Worm (Caenorhabditis elegans): Measurements from ENCODE around the gene cyp-13A1.

Gene cyp-13A1

ce11 chrII:9778495-9778894 lies 3.3 kb downstream of the cyp-13A1 start:
- no peak for TF ChIP-seq mep-1 (tag; optimal IDR thresholded peaks at IDR 0.05)
- TF ChIP-seq unc-62 (GFP tag; optimal IDR thresholded peaks at IDR 0.05 in 1 of 2) = peak in 1 of 2 experiments; percentile 19
- no peak for TF ChIP-seq unc-62 (tag; optimal IDR thresholded peaks at IDR 0.05)
- peak; percentile 9 for TF ChIP-seq aha-1 (tag)
- TF ChIP-seq Y48G9A.11 (GFP tag; IDR thresholded peaks at IDR 0.05) = no peak
- no peak for TF ChIP-seq jun-1 (tag; optimal IDR thresholded peaks at IDR 0.05)
- no peak for TF ChIP-seq mxl-3 (GFP tag; optimal IDR thresholded peaks at IDR 0.05)

ce11 chrII:9775790-9776189 lies 6.0 kb downstream of the cyp-13A1 start, which contains the start of gene T10B9.9:
Gene T10B9.9, minus strand, starts transcription at chrII:9775890.
- TF ChIP-seq fos-1 (tag; optimal IDR thresholded peaks at IDR 0.05) (no peak), T26A8.4 (GFP tag; IDR thresholded peaks at IDR 0.05) (no peak), ama-1 (optimal IDR thresholded peaks at IDR 0.05) (no peak), pha-4 (GFP tag; IDR thresholded peaks at IDR 0.05) (no peak), pha-4 (tag; optimal IDR thresholded peaks at IDR 0.05) (no peak), dmd-8 (GFP tag; IDR thresholded peaks at IDR 0.05) (no peak), arid-1 (GFP tag; conservative IDR thresholded peaks at IDR 0.05) (no peak), dmd-9 (GFP tag; IDR thresholded peaks at IDR 0.05) (no peak), spr-3 (GFP tag; optimal IDR thresholded peaks at IDR 0.05) (no peak), Y5F2A.4 (GFP tag; optimal IDR thresholded peaks at IDR 0.05) (no peak), nhr-77 (tag; optimal IDR thresholded peaks at IDR 0.05) (no peak), F49E8.2 (tag; optimal IDR thresholded peaks at IDR 0.05; ENCODE audit: borderline replicate concordance) (no peak), zip-2 (tag; optimal IDR thresholded peaks at IDR 0.05) (no peak), ZK337.2 (GFP tag; IDR thresholded peaks at IDR 0.05) (no peak), ces-1 (GFP tag; optimal IDR thresholded peaks at IDR 0.05) (no peak), unc-62 (GFP tag; optimal IDR thresholded peaks at IDR 0.05 in 1 of 2) (no peak), unc-62 (tag; optimal IDR thresholded peaks at IDR 0.05) (no peak)

- TF ChIP-seq ceh-82 (tag; optimal IDR thresholded peaks at IDR 0.05) (no peak), nhr-25 (tag; optimal IDR thresholded peaks at IDR 0.05; ENCODE audit: borderline replicate concordance, insufficient read depth) (peak; percentile 19), zip-11 (GFP tag; IDR thresholded peaks at IDR 0.05) (no peak), hmg-1.1 (GFP tag; IDR thresholded peaks at IDR 0.05) (peak; percentile 89), fkh-10 (GFP tag; optimal IDR thresholded peaks at IDR 0.05) (no peak), Y48G9A.11 (GFP tag; IDR thresholded peaks at IDR 0.05) (peak; percentile 85), aly-2 (tag; optimal IDR thresholded peaks at IDR 0.05) (no peak), unc-39 (tag; optimal IDR thresholded peaks at IDR 0.05) (no peak), zip-2 (tag; optimal IDR thresholded peaks at IDR 0.05) (peak; percentile 20), nhr-77 (tag; optimal IDR thresholded peaks at IDR 0.05) (no peak), mep-1 (tag; optimal IDR thresholded peaks at IDR 0.05) (peak; percentile 63), ceh-44 (GFP tag; IDR thresholded peaks at IDR 0.05) (peak; percentile 87; the same call in 1 of the 2 replicates), F49E8.2 (tag; optimal IDR thresholded peaks at IDR 0.05; ENCODE audit: borderline replicate concordance) (peak; percentile 31), gei-8 (GFP tag; optimal IDR thresholded peaks at IDR 0.05) (peak; percentile 74), duxl-1 (tag; optimal IDR thresholded peaks at IDR 0.05; ENCODE audit: poor library complexity) (peak; percentile 58), pqm-1 (tag; optimal IDR thresholded peaks at IDR 0.05) (no peak), spr-1 (tag; optimal IDR thresholded peaks at IDR 0.05) (peak; percentile 72), unc-130 (GFP tag; optimal IDR thresholded peaks at IDR 0.05) (peak; percentile 74), hlh-11 (tag; optimal IDR thresholded peaks at IDR 0.05) (no peak), daf-8 (GFP tag; IDR thresholded peaks at IDR 0.05) (no peak), nhr-42 (GFP tag; IDR thresholded peaks at IDR 0.05) (peak; percentile 46; the same call in 1 of the 2 replicates), lsy-2 (tag; optimal IDR thresholded peaks at IDR 0.05) (peak in 1 of 2 experiments; percentile 66), ztf-11 (tag; optimal IDR thresholded peaks at IDR 0.05) (no peak), dmd-9 (GFP tag; IDR thresholded peaks at IDR 0.05) (0 out of 2 replicates have a peak, but pooled peaks have one; percentile 12), dmd-8 (GFP tag; IDR thresholded peaks at IDR 0.05) (peak; percentile 85), rbr-2 (tag; optimal IDR thresholded peaks at IDR 0.05) (peak; percentile 82), mxl-3 (GFP tag; optimal IDR thresholded peaks at IDR 0.05) (peak; percentile 53), daf-12 (tag; optimal IDR thresholded peaks at IDR 0.05) (no peak), tra-1 (GFP tag; IDR thresholded peaks at IDR 0.05) (peak; percentile 85), fos-1 (tag; optimal IDR thresholded peaks at IDR 0.05) (no peak), R02D3.7 (tag; optimal IDR thresholded peaks at IDR 0.05) (no peak), lir-3 (tag; optimal IDR thresholded peaks at IDR 0.05) (peak; percentile 36), nhr-41 (GFP tag; IDR thresholded peaks at IDR 0.05) (peak; percentile 88; the same call in 1 of the 2 replicates), ctbp-1 (GFP tag; IDR thresholded peaks at IDR 0.05) (peak; percentile 78), mxl-2 (GFP tag; conservative IDR thresholded peaks at IDR 0.05) (0 out of 2 replicates have a peak, but pooled peaks have one; percentile 25)
Observed at ce11 chrII:9774653-9775052, 7.1 kb downstream of the cyp-13A1 start.
